Worm (Caenorhabditis elegans) whole organism, L2 larva: Measurements from ENCODE around the gene C05E4.15.

ENCODE experiments used
- C34F6.9 ChIP-seq: fragments of 150-350 bp; optimal IDR thresholded peaks from 2 replicates; lab custom pipeline; 2014; ENCODE audit warnings: missing biosample characterization, missing genetic modification characterization
- F13H6.1 ChIP-seq: sonication (generic microtip); optimal IDR thresholded peaks from 2 replicates; lab custom pipeline; 2016; ENCODE audit warnings: missing genetic modification characterization, missing compliant biosample characterization
- R02D3.7 ChIP-seq: fragments of 150-350 bp; optimal IDR thresholded peaks from 2 replicates; lab custom pipeline; 2014; ENCODE audit warnings: missing biosample characterization, missing genetic modification characterization
- Y55F3AM.14 ChIP-seq: fragments of 200-800 bp; sonication (Bioruptor generic); optimal IDR thresholded peaks from 2 replicates; lab custom pipeline; 2018; ENCODE audit warnings: mild to moderate bottlenecking, missing genetic modification characterization, missing compliant biosample characterization
- ZK546.5 ChIP-seq: sonication (generic microtip); optimal IDR thresholded peaks from 2 replicates; lab custom pipeline; 2017; ENCODE audit warnings: missing biosample characterization, missing genetic modification characterization
- alr-1 ChIP-seq: fragments of 150-350 bp; optimal IDR thresholded peaks from 2 replicates; lab custom pipeline; 2014; ENCODE audit warnings: missing biosample characterization, missing genetic modification characterization
- aly-2 ChIP-seq: fragments of 150-350 bp; optimal IDR thresholded peaks from 2 replicates; lab custom pipeline; 2014; ENCODE audit warnings: missing biosample characterization, missing genetic modification characterization
- ama-1 ChIP-seq: fragments of 150-350 bp; optimal IDR thresholded peaks from 2 replicates; lab custom pipeline; 2018; ENCODE audit warnings: inconsistent platforms
- blmp-1 ChIP-seq: sonication (generic microtip); optimal IDR thresholded peaks from 2 replicates; lab custom pipeline; 2017; ENCODE audit warnings: missing genetic modification characterization, mild to moderate bottlenecking, missing compliant biosample characterization, antibody characterized with exemption, moderate library complexity; ENCODE audit not compliant: insufficient read depth
- ceh-16 ChIP-seq: fragments of 150-350 bp; optimal IDR thresholded peaks from 2 replicates; lab custom pipeline; 2014; ENCODE audit warnings: missing biosample characterization, missing genetic modification characterization
- ceh-82 ChIP-seq: fragments of 150-350 bp; optimal IDR thresholded peaks from 2 replicates; lab custom pipeline; 2014; ENCODE audit warnings: missing biosample characterization, missing genetic modification characterization
- crh-2 ChIP-seq: sonication (generic microtip); optimal IDR thresholded peaks from 2 replicates; lab custom pipeline; 2017; ENCODE audit warnings: missing biosample characterization, missing genetic modification characterization
- dmd-4 ChIP-seq: sonication (generic microtip); optimal IDR thresholded peaks from 2 replicates; lab custom pipeline; 2017; ENCODE audit warnings: missing biosample characterization, missing genetic modification characterization
- egl-27 ChIP-seq: sonication (generic microtip); optimal IDR thresholded peaks from 3 replicates; lab custom pipeline; 2017; ENCODE audit warnings: missing biosample characterization, missing genetic modification reagents, missing genetic modification characterization
- elt-1 ChIP-seq: fragments of 150-350 bp; optimal IDR thresholded peaks from 2 replicates; lab custom pipeline; 2014; ENCODE audit warnings: missing biosample characterization, missing genetic modification characterization
- elt-3 ChIP-seq: sonication (generic microtip); optimal IDR thresholded peaks from 2 replicates; lab custom pipeline; 2017; ENCODE audit warnings: missing biosample characterization, missing genetic modification characterization
- fos-1 ChIP-seq: fragments of 150-350 bp; optimal IDR thresholded peaks from 2 replicates; lab custom pipeline; 2014; ENCODE audit warnings: missing biosample characterization, missing genetic modification characterization
- gmeb-1 ChIP-seq: fragments of 150-350 bp; optimal IDR thresholded peaks from 2 replicates; lab custom pipeline; 2014; ENCODE audit warnings: missing biosample characterization, missing genetic modification characterization
- lin-11 ChIP-seq: fragments of 150-350 bp; sonication (generic microtip); optimal IDR thresholded peaks from 2 replicates; lab custom pipeline; 2014; ENCODE audit warnings: missing biosample characterization, missing genetic modification characterization, inconsistent platforms, mixed read lengths
- lin-13 ChIP-seq: fragments of 150-350 bp; optimal IDR thresholded peaks from 2 replicates; lab custom pipeline; 2014; ENCODE audit warnings: missing biosample characterization, missing genetic modification reagents, missing genetic modification characterization
- lin-39 ChIP-seq: fragments of 150-350 bp; optimal IDR thresholded peaks from 2 replicates; lab custom pipeline; 2014; ENCODE audit warnings: missing biosample characterization, missing genetic modification reagents, missing genetic modification characterization
- lsy-2 ChIP-seq, 2 experiments: fragments of 150-350 bp in 1 of 2; sonication (generic microtip) in 1 of 2; optimal IDR thresholded peaks; 2 replicates each; lab custom pipeline; 2014 to 2017; ENCODE audit warnings: missing biosample characterization in 2 of 2, missing genetic modification characterization in 2 of 2
- mab-5 ChIP-seq: fragments of 150-350 bp; optimal IDR thresholded peaks from 2 replicates; lab custom pipeline; 2014; ENCODE audit warnings: missing biosample characterization, missing genetic modification characterization
- mbf-1 ChIP-seq: sonication (generic microtip); optimal IDR thresholded peaks from 2 replicates; lab custom pipeline; 2017; ENCODE audit warnings: missing biosample characterization, missing genetic modification characterization
- mdl-1 ChIP-seq, 2 experiments: fragments of 150-350 bp in 1 of 2; sonication (generic microtip) in 1 of 2; optimal IDR thresholded peaks; 2 replicates each; lab custom pipeline; 2017; ENCODE audit warnings: missing biosample characterization in 2 of 2, missing genetic modification characterization in 2 of 2
- nhr-10 ChIP-seq: sonication (generic microtip); optimal IDR thresholded peaks from 2 replicates; lab custom pipeline; 2017; ENCODE audit warnings: missing biosample characterization, missing genetic modification characterization
- nhr-11 ChIP-seq: fragments of 150-350 bp; optimal IDR thresholded peaks from 2 replicates; lab custom pipeline; 2014; ENCODE audit warnings: missing biosample characterization, missing genetic modification characterization
- nhr-12 ChIP-seq: fragments of 150-350 bp; optimal IDR thresholded peaks from 2 replicates; lab custom pipeline; 2014; ENCODE audit warnings: missing biosample characterization, missing genetic modification characterization
- nhr-129 ChIP-seq: fragments of 150-350 bp; optimal IDR thresholded peaks from 2 replicates; lab custom pipeline; 2014; ENCODE audit warnings: missing biosample characterization, missing genetic modification characterization
- nhr-21 ChIP-seq: fragments of 150-350 bp; optimal IDR thresholded peaks from 2 replicates; lab custom pipeline; 2014; ENCODE audit warnings: missing biosample characterization, missing genetic modification characterization
- nhr-23 ChIP-seq: fragments of 150-350 bp; optimal IDR thresholded peaks from 2 replicates; lab custom pipeline; 2014; ENCODE audit warnings: missing biosample characterization, missing genetic modification reagents, missing genetic modification characterization
- nhr-237 ChIP-seq: fragments of 150-350 bp; optimal IDR thresholded peaks from 2 replicates; lab custom pipeline; 2014; ENCODE audit warnings: missing biosample characterization, missing genetic modification characterization
- nhr-25 ChIP-seq: fragments of 150-350 bp; sonication (generic microtip); optimal IDR thresholded peaks from 3 replicates; lab custom pipeline; 2014; ENCODE audit warnings: missing biosample characterization, missing genetic modification characterization
- nhr-6 ChIP-seq: fragments of 150-350 bp; optimal IDR thresholded peaks from 2 replicates; lab custom pipeline; 2014; ENCODE audit warnings: missing biosample characterization, missing genetic modification characterization
- nhr-77 ChIP-seq: fragments of 150-350 bp; optimal IDR thresholded peaks from 2 replicates; lab custom pipeline; 2014; ENCODE audit warnings: missing biosample characterization, missing genetic modification characterization
- peb-1 ChIP-seq: fragments of 150-350 bp; optimal IDR thresholded peaks from 2 replicates; lab custom pipeline; 2014; ENCODE audit warnings: missing biosample characterization, missing genetic modification characterization
- sem-4 ChIP-seq: fragments of 150-350 bp; optimal IDR thresholded peaks from 2 replicates; lab custom pipeline; 2014; ENCODE audit warnings: missing biosample characterization, missing genetic modification reagents, missing genetic modification characterization
- skn-1 ChIP-seq: sonication (generic microtip); optimal IDR thresholded peaks from 2 replicates; lab custom pipeline; 2017; ENCODE audit warnings: missing biosample characterization, missing genetic modification characterization
- sma-3 ChIP-seq: sonication (generic microtip); optimal IDR thresholded peaks from 2 replicates; lab custom pipeline; 2016; ENCODE audit warnings: missing genetic modification reagents, missing genetic modification characterization, missing compliant biosample characterization
- sma-9 ChIP-seq, 2 experiments: fragments of 150-350 bp in 1 of 2; sonication (generic microtip) in 1 of 2; optimal IDR thresholded peaks; 2 replicates each; lab custom pipeline; 2014 to 2016; ENCODE audit warnings: missing genetic modification characterization in 2 of 2, mild to moderate bottlenecking in 1 of 2, missing biosample characterization in 1 of 2, missing compliant biosample characterization in 1 of 2, missing genetic modification reagents in 1 of 2, moderate library complexity in 1 of 2
- snpc-4 ChIP-seq: fragments of 150-350 bp; optimal IDR thresholded peaks from 2 replicates; lab custom pipeline; 2014; ENCODE audit warnings: missing biosample characterization, missing genetic modification characterization
- unc-39 ChIP-seq: fragments of 150-350 bp; optimal IDR thresholded peaks from 2 replicates; lab custom pipeline; 2014; ENCODE audit warnings: missing biosample characterization, missing genetic modification characterization
- unc-55 ChIP-seq: fragments of 150-350 bp; sonication (generic microtip); optimal IDR thresholded peaks from 3 replicates; lab custom pipeline; 2014; ENCODE audit warnings: missing biosample characterization, missing genetic modification reagents, missing genetic modification characterization
- unc-62 ChIP-seq: fragments of 150-350 bp; optimal IDR thresholded peaks from 2 replicates; lab custom pipeline; 2014; ENCODE audit warnings: missing biosample characterization, missing genetic modification reagents, missing genetic modification characterization
- zag-1 ChIP-seq: fragments of 150-350 bp; optimal IDR thresholded peaks from 2 replicates; lab custom pipeline; 2014; ENCODE audit warnings: missing biosample characterization, missing genetic modification characterization
- ztf-1 ChIP-seq: fragments of 200-800 bp; sonication (Bioruptor generic); conservative IDR thresholded peaks from 2 replicates; pipeline ENCODE4 v1.3.6; 2022; ENCODE audit warnings: missing genetic modification characterization, missing compliant biosample characterization
- ztf-11 ChIP-seq: sonication (generic microtip); optimal IDR thresholded peaks from 2 replicates; lab custom pipeline; 2017; ENCODE audit warnings: missing biosample characterization, missing genetic modification characterization
- ztf-4 ChIP-seq: fragments of 150-350 bp; optimal IDR thresholded peaks from 2 replicates; lab custom pipeline; 2014; ENCODE audit warnings: missing biosample characterization, missing genetic modification characterization

Gene C05E4.15

DNA sequence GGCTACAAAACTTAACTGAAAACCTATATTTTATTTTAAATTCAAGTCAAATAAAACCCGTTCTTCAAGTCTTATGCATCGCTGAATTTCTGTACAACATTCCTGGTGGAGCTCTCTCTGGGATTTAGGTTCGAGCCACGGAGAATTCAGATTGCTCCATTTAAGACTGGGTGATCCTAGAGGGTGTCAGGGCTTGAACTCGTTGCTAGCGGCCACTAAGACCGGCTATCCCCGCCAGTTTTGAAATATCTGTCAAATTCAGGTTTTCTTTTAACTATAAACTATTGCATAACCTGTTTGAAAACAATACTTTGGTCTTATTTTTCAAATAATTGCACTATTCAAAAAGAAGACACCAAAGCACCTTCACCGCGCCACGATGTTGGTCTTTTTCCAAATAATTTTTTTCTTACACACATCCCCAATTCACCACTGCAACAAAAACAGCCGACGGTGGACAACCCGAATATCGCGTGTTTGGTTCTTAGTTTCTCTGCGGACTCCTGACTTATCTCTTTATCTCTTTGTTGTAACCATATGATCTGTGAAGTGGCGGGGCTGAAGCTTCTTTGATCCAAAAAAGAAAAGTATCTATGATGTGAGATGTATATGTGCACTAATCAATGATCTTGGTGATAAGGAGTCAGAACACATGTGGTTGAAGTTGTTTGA is 32.2 kb downstream of the C05E4.15 start (continued):
- TF ChIP-seq ZK546.5 (tag; lab: Kevin White, UChicago) (no peak), snpc-4 (tag; lab: Kevin White, UChicago) (no peak), peb-1 (tag; lab: Kevin White, UChicago) (no peak), ztf-1 (no peak), nhr-129 (tag; lab: Kevin White, UChicago) (peak; percentile 89)

ce11 chrV:727484-728351 is 33.4 kb downstream of the C05E4.15 start, which contains the start of the genes icl-1 and srh-2:
TSS of gene icl-1 (minus strand) at chrV:728004.
TSS of gene srh-2 (plus strand) at chrV:728301.
- peak; percentile 22 for TF ChIP-seq fos-1 (tag; lab: Kevin White, UChicago)
- TF ChIP-seq gmeb-1 (tag; lab: Kevin White, UChicago): peak; percentile 21
- TF ChIP-seq ztf-1: 0 out of 2 replicates have a peak, but pooled peaks have one; percentile 14
- TF ChIP-seq blmp-1: peak; percentile 22
- no peak for TF ChIP-seq mbf-1 (tag; lab: Kevin White, UChicago)
- no peak for TF ChIP-seq ZK546.5 (tag; lab: Kevin White, UChicago)
- TF ChIP-seq sma-3: peak; percentile 66
- TF ChIP-seq C34F6.9 (tag; lab: Kevin White, UChicago): no peak
- peak; percentile 4 to 54 for TF ChIP-seq lsy-2 (tag; optimal IDR thresholded peaks at IDR 0.05; lab: Kevin White, UChicago)
- peak; percentile 28 for TF ChIP-seq unc-62
- TF ChIP-seq ceh-16 (tag; lab: Kevin White, UChicago): no peak
- TF ChIP-seq nhr-25 (tag; lab: Kevin White, UChicago): peak; percentile 12
- peak; percentile 54 for TF ChIP-seq nhr-21
- peak; percentile 34 for TF ChIP-seq mab-5 (tag; lab: Kevin White, UChicago)
- no peak for TF ChIP-seq peb-1 (tag; lab: Kevin White, UChicago)
- TF ChIP-seq sma-9 (GFP tag; optimal IDR thresholded peaks at IDR 0.05; lab: Kevin White, UChicago): peak; percentile 84
- no peak for TF ChIP-seq sma-9 (tag; optimal IDR thresholded peaks at IDR 0.05; lab: Kevin White, UChicago)
- no peak for TF ChIP-seq alr-1 (tag; lab: Kevin White, UChicago)
- no peak for TF ChIP-seq elt-3 (tag; lab: Kevin White, UChicago)
- TF ChIP-seq ztf-11: no peak
- no peak for TF ChIP-seq R02D3.7 (tag; lab: Kevin White, UChicago)
- TF ChIP-seq nhr-10 (tag; lab: Kevin White, UChicago): peak; percentile 19
- peak; percentile 83 for TF ChIP-seq F13H6.1 (tag; lab: Kevin White, UChicago)
- no peak for TF ChIP-seq skn-1 (tag; lab: Kevin White, UChicago)
- TF ChIP-seq lin-11: peak; percentile 42
- TF ChIP-seq lin-39: no peak
- TF ChIP-seq nhr-23 (tag; lab: Kevin White, UChicago): no peak
- TF ChIP-seq zag-1: no peak
- TF ChIP-seq ceh-82 (tag; lab: Kevin White, UChicago): no peak
- peak; percentile 81 for TF ChIP-seq Y55F3AM.14 (GFP tag; lab: Kevin White, UChicago)
- peak; percentile 68 for TF ChIP-seq crh-2 (tag; lab: Kevin White, UChicago)
- no peak for TF ChIP-seq dmd-4 (tag; lab: Kevin White, UChicago)
- TF ChIP-seq ama-1 (lab: Kevin White, UChicago): peak; percentile 96
- no peak for TF ChIP-seq egl-27 (tag; lab: Kevin White, UChicago)
- no peak for TF ChIP-seq nhr-237
- no peak for TF ChIP-seq unc-55
- peak; percentile 10 for TF ChIP-seq nhr-6 (tag; lab: Kevin White, UChicago)
- TF ChIP-seq elt-1 (tag; lab: Kevin White, UChicago): no peak
- TF ChIP-seq unc-39 (tag; lab: Kevin White, UChicago): no peak
- peak; percentile 10 for TF ChIP-seq sem-4 (tag; lab: Kevin White, UChicago)
- TF ChIP-seq aly-2 (tag; lab: Kevin White, UChicago): no peak
- TF ChIP-seq nhr-129 (tag; lab: Kevin White, UChicago): peak; percentile 78
- TF ChIP-seq nhr-77 (tag; lab: Kevin White, UChicago): no peak
- no peak for TF ChIP-seq nhr-11 (tag; lab: Kevin White, UChicago)
- TF ChIP-seq nhr-12 (tag; lab: Kevin White, UChicago): no peak
- TF ChIP-seq lin-13: peak; percentile 48
- TF ChIP-seq snpc-4 (tag; lab: Kevin White, UChicago): no peak
- peak; percentile 65 for TF ChIP-seq ztf-4
- peak in 1 of 2 experiments; percentile 21 for TF ChIP-seq mdl-1 (tag; optimal IDR thresholded peaks at IDR 0.05; lab: Kevin White, UChicago)
- TF ChIP-seq, all 48 proteins: peak for 23
